Fruit fly (Drosophila melanogaster): ENCODE data around the gene CG13312.

The CG13312 gene

dm6 chr3L:8767876-8768275, 39.1 kb downstream of the CG13312 start (continued):
- TF ChIP-seq dati (GFP tag; IDR thresholded peaks at IDR 0.05) (no peak), CG13624 (GFP tag; optimal IDR thresholded peaks at IDR 0.05) (peak; percentile 21), CG12942 (GFP tag; optimal IDR thresholded peaks at IDR 0.05) (no peak), wek (GFP tag; optimal IDR thresholded peaks at IDR 0.05) (no peak), Dip2 (GFP tag; IDR thresholded peaks at IDR 0.05) (no peak), repo (GFP tag; optimal IDR thresholded peaks at IDR 0.05) (no peak), CG4854 (GFP tag; optimal IDR thresholded peaks at IDR 0.05) (no peak), CG18599 (GFP tag; optimal IDR thresholded peaks at IDR 0.05) (peak; percentile 78), gsb-n (tag; optimal IDR thresholded peaks at IDR 0.05) (no peak), CG31365 (tag; optimal IDR thresholded peaks at IDR 0.05) (no peak), fru (optimal IDR thresholded peaks at IDR 0.05) (no peak), CG12071 (GFP tag; optimal IDR thresholded peaks at IDR 0.05) (peak; percentile 12), CG16779 (GFP tag; IDR thresholded peaks at IDR 0.05) (no peak), CG17328 (GFP tag; IDR thresholded peaks at IDR 0.05) (no peak), Trl (optimal IDR thresholded peaks at IDR 0.05) (no peak), Trl (GFP tag; optimal IDR thresholded peaks at IDR 0.05) (no peak), CG15073 (GFP tag; optimal IDR thresholded peaks at IDR 0.05) (no peak), psq (GFP tag; optimal IDR thresholded peaks at IDR 0.05) (no peak), gro (GFP tag; optimal IDR thresholded peaks at IDR 0.05) (no peak), Abd-B (GFP tag; optimal IDR thresholded peaks at IDR 0.05) (no peak), Oli (tag; optimal IDR thresholded peaks at IDR 0.05) (peak; percentile 7), HmgD (GFP tag; optimal IDR thresholded peaks at IDR 0.05) (no peak), Hr3 (GFP tag; optimal IDR thresholded peaks at IDR 0.05) (no peak), CG1233 (GFP tag; optimal IDR thresholded peaks at IDR 0.05) (peak; percentile 47), twi (tag; optimal IDR thresholded peaks at IDR 0.05) (no peak), C15 (GFP tag; IDR thresholded peaks at IDR 0.05) (no peak), CG9797 (GFP tag; optimal IDR thresholded peaks at IDR 0.05) (no peak), CG4404 (GFP tag; IDR thresholded peaks at IDR 0.05) (no peak), Nf-YA (GFP tag; IDR thresholded peaks at IDR 0.05) (no peak), Scr (GFP tag; IDR thresholded peaks at IDR 0.05; ENCODE audit: partially characterized antibody) (no peak), dimm (GFP tag; IDR thresholded peaks at IDR 0.05) (no peak), CG15514 (GFP tag; optimal IDR thresholded peaks at IDR 0.05) (peak; percentile 27), bbx (GFP tag; IDR thresholded peaks at IDR 0.05; ENCODE audit: partially characterized antibody) (no peak), Atf6 (GFP tag; IDR thresholded peaks at IDR 0.05) (peak; percentile 55; the same call in 1 of the 2 replicates), org-1 (GFP tag; optimal IDR thresholded peaks at IDR 0.05) (peak; percentile 42), lov (optimal IDR thresholded peaks at IDR 0.05) (no peak), lov (GFP tag; IDR thresholded peaks at IDR 0.05) (no peak), CG8281 (tag; optimal IDR thresholded peaks at IDR 0.05) (no peak), MTF-1 (GFP tag; optimal IDR thresholded peaks at IDR 0.05; ENCODE audit: borderline replicate concordance) (no peak), chn (GFP tag; optimal IDR thresholded peaks at IDR 0.05) (no peak), Six4 (GFP tag; optimal IDR thresholded peaks at IDR 0.05) (no peak), CG17385 (GFP tag; optimal IDR thresholded peaks at IDR 0.05) (peak; percentile 23), CG14014 (GFP tag; IDR thresholded peaks at IDR 0.05) (no peak; the same call in 1 of the 2 replicates), CG6813 (GFP tag; optimal IDR thresholded peaks at IDR 0.05) (no peak), zen2 (GFP tag; IDR thresholded peaks at IDR 0.05; ENCODE audit: partially characterized antibody) (no peak), dan (GFP tag; IDR thresholded peaks at IDR 0.05) (no peak), ash1 (GFP tag; optimal IDR thresholded peaks at IDR 0.05) (no peak), lmd (GFP tag; IDR thresholded peaks at IDR 0.05) (peak; percentile 70), dpn (GFP tag; optimal IDR thresholded peaks at IDR 0.05) (peak in 1 of 2 experiments; percentile 23), Atf3 (GFP tag; optimal IDR thresholded peaks at IDR 0.05) (no peak), Antp (GFP tag; optimal IDR thresholded peaks at IDR 0.05) (peak; percentile 31), CG17612 (GFP tag; IDR thresholded peaks at IDR 0.05) (no peak), CG11504 (tag; optimal IDR thresholded peaks at IDR 0.05) (peak; percentile 64)
